Fruit fly (Drosophila melanogaster): ENCODE results near the gene wac.
A peak's percentile ranks its signal among the peaks of the same experiment; 100 is the strongest.

The wac gene

dm6 chr3L:223019-223902 is 34.7 kb upstream of the wac start, which contains the start of the genes pyx and CG33229 (continued):
- TF ChIP-seq tx (GFP tag; optimal IDR thresholded peaks at IDR 0.05) (peak; percentile 82), Atf-2 (GFP tag; optimal IDR thresholded peaks at IDR 0.05) (peak; percentile 78), pnt (GFP tag; optimal IDR thresholded peaks at IDR 0.05) (peak; percentile 67), zfh2 (GFP tag; optimal IDR thresholded peaks at IDR 0.05) (peak; percentile 94), CG7786 (GFP tag; optimal IDR thresholded peaks at IDR 0.05) (peak; percentile 83), CG9932 (GFP tag; IDR thresholded peaks at IDR 0.05) (peak; percentile 94), chinmo (GFP tag; IDR thresholded peaks at IDR 0.05; ENCODE audit: partially characterized antibody) (no peak), cato (GFP tag; optimal IDR thresholded peaks at IDR 0.05; ENCODE audit: borderline replicate concordance) (peak; percentile 76), Dfd (GFP tag; optimal IDR thresholded peaks at IDR 0.05) (no peak), dati (GFP tag; IDR thresholded peaks at IDR 0.05) (no peak), Deaf1 (tag; optimal IDR thresholded peaks at IDR 0.05) (peak; percentile 40), bigmax (GFP tag; optimal IDR thresholded peaks at IDR 0.05) (no peak), Oaz (GFP tag; IDR thresholded peaks at IDR 0.05) (peak; percentile 66), CG13123 (GFP tag; optimal IDR thresholded peaks at IDR 0.05) (peak; percentile 79), CTCF (GFP tag; optimal IDR thresholded peaks at IDR 0.05) (peak; percentile 26), HLH4C (GFP tag; IDR thresholded peaks at IDR 0.05; ENCODE audit: partially characterized antibody) (0 out of 3 replicates have a peak, but pooled peaks have one; percentile 46), CG1792 (GFP tag; optimal IDR thresholded peaks at IDR 0.05) (peak; percentile 66), CG12391 (tag; optimal IDR thresholded peaks at IDR 0.05) (peak; percentile 87), sisA (GFP tag; IDR thresholded peaks at IDR 0.05) (peak; percentile 79), CG13287 (GFP tag; IDR thresholded peaks at IDR 0.05; ENCODE audit: partially characterized antibody) (peak; percentile 28; the same call in 1 of the 2 replicates), lilli (GFP tag; optimal IDR thresholded peaks at IDR 0.05) (peak; percentile 92), tin (GFP tag; optimal IDR thresholded peaks at IDR 0.05) (peak; percentile 87), aop (GFP tag; IDR thresholded peaks at IDR 0.05) (peak; percentile 70), HLHmδ (GFP tag; optimal IDR thresholded peaks at IDR 0.05) (no peak), CG3407 (GFP tag; optimal IDR thresholded peaks at IDR 0.05) (peak; percentile 58), bsh (GFP tag; optimal IDR thresholded peaks at IDR 0.05) (peak; percentile 46 to 75), p53 (GFP tag; optimal IDR thresholded peaks at IDR 0.05) (no peak), CG8388 (GFP tag; optimal IDR thresholded peaks at IDR 0.05) (peak; percentile 69), Scr (GFP tag; IDR thresholded peaks at IDR 0.05; ENCODE audit: partially characterized antibody) (peak; percentile 19; the same call in 1 of the 2 replicates), Sry-β (GFP tag; optimal IDR thresholded peaks at IDR 0.05) (no peak), CG6689 (GFP tag; IDR thresholded peaks at IDR 0.05) (peak; percentile 80; the same call in 1 of the 2 replicates), Mad (GFP tag; optimal IDR thresholded peaks at IDR 0.05) (peak; percentile 89), NfI (GFP tag; optimal IDR thresholded peaks at IDR 0.05) (peak; percentile 88), pzg (GFP tag; optimal IDR thresholded peaks at IDR 0.05) (peak; percentile 57), CG1647 (GFP tag; optimal IDR thresholded peaks at IDR 0.05) (peak; percentile 89), eve (GFP tag; optimal IDR thresholded peaks at IDR 0.05) (no peak), Bdp1 (GFP tag; optimal IDR thresholded peaks at IDR 0.05) (peak; percentile 56), lola (GFP tag; optimal IDR thresholded peaks at IDR 0.05) (peak in 1 of 3 experiments; percentile 80), Rx (GFP tag; IDR thresholded peaks at IDR 0.05) (peak; percentile 56), gce (GFP tag; IDR thresholded peaks at IDR 0.05) (peak; percentile 60; the same call in 2 of the 3 replicates), CG1832 (GFP tag; optimal IDR thresholded peaks at IDR 0.05) (no peak), Kr (GFP tag; optimal IDR thresholded peaks at IDR 0.05) (no peak), CG2116 (GFP tag; optimal IDR thresholded peaks at IDR 0.05) (peak; percentile 61), Doc2 (GFP tag; IDR thresholded peaks at IDR 0.05) (0 out of 2 replicates have a peak, but pooled peaks have one; percentile 45), CG9876 (GFP tag; optimal IDR thresholded peaks at IDR 0.05) (peak; percentile 78), CG16863 (GFP tag; optimal IDR thresholded peaks at IDR 0.05) (peak; percentile 70), emc (GFP tag; optimal IDR thresholded peaks at IDR 0.05) (peak; percentile 57), ham (GFP tag; IDR thresholded peaks at IDR 0.05) (peak; percentile 18; the same call in 1 of the 2 replicates), CG9609 (GFP tag; optimal IDR thresholded peaks at IDR 0.05) (peak; percentile 88)

Measured in whole organism, embryonic.